Fruit fly (Drosophila melanogaster) whole organism, embryonic: ENCODE measurements around the gene CG18598.

ENCODE experiments used
- Asciz ChIP-seq: fragments of 200-800 bp; sonication (Bioruptor generic); optimal IDR thresholded peaks from 2 replicates; lab custom pipeline; 2017; ENCODE audit warnings: missing biosample characterization, mild to moderate bottlenecking, missing genetic modification characterization, missing genetic modification reagents
- Atf3 ChIP-seq: fragments of 200-800 bp; sonication (Bioruptor generic); optimal IDR thresholded peaks from 3 replicates; lab custom pipeline; 2016; ENCODE audit warnings: missing biosample characterization, missing genetic modification characterization
- BEAF-32 ChIP-seq: fragments of 200-800 bp; sonication (Bioruptor generic); optimal IDR thresholded peaks from 3 replicates; lab custom pipeline; 2017; ENCODE audit warnings: missing biosample characterization, missing genetic modification characterization, mild to moderate bottlenecking, moderate library complexity, missing genetic modification reagents
- Bteb2 ChIP-seq: fragments of 200-800 bp; sonication (Bioruptor generic); optimal IDR thresholded peaks from 2 replicates; lab custom pipeline; 2016; ENCODE audit warnings: missing biosample characterization, missing genetic modification characterization
- CG10366 ChIP-seq: fragments of 200-800 bp; sonication (Bioruptor generic); IDR thresholded peaks from 2 replicates; pipeline ENCODE4 v1.3.6; 2022; ENCODE audit warnings: missing biosample characterization, missing genetic modification characterization
- CG10462 ChIP-seq: fragments of 200-800 bp; sonication (Bioruptor generic); optimal IDR thresholded peaks from 2 replicates; lab custom pipeline; 2016; ENCODE audit warnings: missing biosample characterization, missing genetic modification characterization
- CG12769 ChIP-seq: fragments of 200-800 bp; sonication (Bioruptor generic); optimal IDR thresholded peaks from 2 replicates; lab custom pipeline; 2019; ENCODE audit warnings: missing biosample characterization, mild to moderate bottlenecking, missing genetic modification characterization, moderate library complexity
- CG14860 ChIP-seq: fragments of 200-800 bp; sonication (Bioruptor generic); IDR thresholded peaks from 3 replicates; pipeline ENCODE4 v1.3.6; 2022; ENCODE audit warnings: missing biosample characterization, missing genetic modification characterization; ENCODE audit not compliant: partially characterized antibody
- CG1529 ChIP-seq: fragments of 200-800 bp; sonication (Bioruptor generic); optimal IDR thresholded peaks from 3 replicates; lab custom pipeline; 2018; ENCODE audit warnings: missing biosample characterization, missing genetic modification characterization
- CG1647 ChIP-seq: fragments of 200-800 bp; sonication (Bioruptor generic); optimal IDR thresholded peaks from 3 replicates; lab custom pipeline; 2016; ENCODE audit warnings: missing biosample characterization, missing genetic modification characterization
- CG16815 ChIP-seq: fragments of 200-800 bp; sonication (Bioruptor generic); optimal IDR thresholded peaks from 3 replicates; lab custom pipeline; 2017; ENCODE audit warnings: missing biosample characterization, mild to moderate bottlenecking, missing genetic modification characterization
- CG3065 ChIP-seq: fragments of 200-800 bp; sonication (Bioruptor generic); optimal IDR thresholded peaks from 2 replicates; lab custom pipeline; 2016; ENCODE audit warnings: missing biosample characterization, missing genetic modification characterization
- CG31365 ChIP-seq: fragments of 200-800 bp; sonication (Bioruptor generic); optimal IDR thresholded peaks from 2 replicates; lab custom pipeline; 2018; ENCODE audit warnings: missing biosample characterization, mild to moderate bottlenecking, missing genetic modification characterization
- CG32767 ChIP-seq: fragments of 200-800 bp; sonication (Bioruptor generic); IDR thresholded peaks from 2 replicates; pipeline ENCODE4 v1.3.6; 2022; ENCODE audit warnings: missing biosample characterization, missing genetic modification characterization
- CG3726 ChIP-seq: fragments of 200-800 bp; sonication (Bioruptor generic); IDR thresholded peaks from 3 replicates; pipeline ENCODE4, ENCODE4 v1.3.6; 2022; ENCODE audit warnings: missing biosample characterization, missing genetic modification characterization
- CG4820 ChIP-seq: fragments of 200-800 bp; sonication (Bioruptor generic); optimal IDR thresholded peaks from 3 replicates; lab custom pipeline; 2016; ENCODE audit warnings: missing biosample characterization, missing genetic modification characterization
- CG6791 ChIP-seq: fragments of 200-800 bp; sonication (Bioruptor generic); IDR thresholded peaks from 3 replicates; pipeline ENCODE4 v1.3.6; 2022; ENCODE audit warnings: missing biosample characterization, missing genetic modification characterization; ENCODE audit not compliant: partially characterized antibody
- CG7928 ChIP-seq: fragments of 200-800 bp; sonication (Bioruptor generic); optimal IDR thresholded peaks from 2 replicates; lab custom pipeline; 2017; ENCODE audit warnings: missing biosample characterization, mild to moderate bottlenecking, missing genetic modification characterization
- CG7963 ChIP-seq: fragments of 200-800 bp; sonication (Bioruptor generic); IDR thresholded peaks from 3 replicates; pipeline ENCODE4 v1.3.6; 2022; ENCODE audit warnings: missing biosample characterization, missing genetic modification characterization; ENCODE audit not compliant: partially characterized antibody
- CG8388 ChIP-seq: fragments of 200-800 bp; sonication (Bioruptor generic); optimal IDR thresholded peaks from 2 replicates; lab custom pipeline; 2019; ENCODE audit warnings: missing biosample characterization, mild to moderate bottlenecking, missing genetic modification characterization, moderate library complexity
- CG9797 ChIP-seq: fragments of 200-800 bp; sonication (Bioruptor generic); optimal IDR thresholded peaks from 3 replicates; lab custom pipeline; 2018; ENCODE audit warnings: missing biosample characterization, mild to moderate bottlenecking, missing genetic modification characterization
- Hsf ChIP-seq: fragments of 200-800 bp; sonication (Bioruptor generic); optimal IDR thresholded peaks from 3 replicates; lab custom pipeline; 2016; ENCODE audit warnings: missing biosample characterization, missing genetic modification characterization
- MESR4 ChIP-seq: fragments of 200-800 bp; sonication (Bioruptor generic); optimal IDR thresholded peaks from 2 replicates; lab custom pipeline; 2018; ENCODE audit warnings: missing biosample characterization, mild to moderate bottlenecking, missing genetic modification characterization, moderate library complexity
- Med ChIP-seq: fragments of 200-800 bp; sonication (Bioruptor generic); peaks from one replicate; lab custom pipeline; 2016; ENCODE audit warnings: missing biosample characterization, missing genetic modification characterization, mild to moderate bottlenecking, inconsistent platforms, moderate library complexity
- NfI ChIP-seq: fragments of 200-800 bp; sonication (Bioruptor generic); optimal IDR thresholded peaks from 3 replicates; lab custom pipeline; 2018; ENCODE audit warnings: missing biosample characterization, mild to moderate bottlenecking, missing genetic modification characterization, moderate library complexity
- Poxn ChIP-seq: fragments of 200-800 bp; sonication (Bioruptor generic); IDR thresholded peaks from 2 replicates; pipeline ENCODE4 v1.3.6; 2022; ENCODE audit warnings: missing biosample characterization, missing genetic modification characterization
- Ssrp ChIP-seq: fragments of 200-800 bp; sonication (Bioruptor generic); optimal IDR thresholded peaks from 2 replicates; lab custom pipeline; 2018; ENCODE audit warnings: missing biosample characterization, mild to moderate bottlenecking, missing genetic modification characterization, moderate library complexity
- Stat92E ChIP-seq, 3 experiments: fragments of >200 bp in 2 of 3; fragments of 200-800 bp in 1 of 3; sonication (Bioruptor generic) in 1 of 3; optimal IDR thresholded peaks; 2 replicates each; lab custom pipeline; 2017 to 2019; ENCODE audit warnings: missing biosample characterization in 3 of 3, missing genetic modification characterization in 3 of 3, mild to moderate bottlenecking in 1 of 3, moderate library complexity in 1 of 3
- btn ChIP-seq: fragments of 200-800 bp; sonication (Bioruptor generic); optimal IDR thresholded peaks from 2 replicates; lab custom pipeline; 2016; ENCODE audit warnings: missing biosample characterization, missing genetic modification characterization
- crc ChIP-seq: fragments of 200-800 bp; sonication (Bioruptor generic); optimal IDR thresholded peaks from 2 replicates; lab custom pipeline; 2016; ENCODE audit warnings: missing biosample characterization, missing genetic modification characterization
- crol ChIP-seq: fragments of 200-800 bp; sonication (Bioruptor generic); IDR thresholded peaks from 2 replicates; pipeline ENCODE4 v1.3.6; 2022; ENCODE audit warnings: missing biosample characterization, missing genetic modification characterization
- dm ChIP-seq: fragments of 200-800 bp; sonication (Bioruptor generic); optimal IDR thresholded peaks from 3 replicates; lab custom pipeline; 2016; ENCODE audit warnings: missing biosample characterization, missing genetic modification characterization
- emc ChIP-seq: fragments of 200-800 bp; sonication (Bioruptor generic); optimal IDR thresholded peaks from 2 replicates; lab custom pipeline; 2016; ENCODE audit warnings: missing biosample characterization, missing genetic modification characterization
- eyg ChIP-seq: fragments of 200-800 bp; sonication (Bioruptor generic); optimal IDR thresholded peaks from 3 replicates; lab custom pipeline; 2016; ENCODE audit warnings: missing biosample characterization, missing genetic modification characterization
- gem ChIP-seq: fragments of 200-800 bp; sonication (Bioruptor generic); optimal IDR thresholded peaks from 2 replicates; lab custom pipeline; 2019; ENCODE audit warnings: missing biosample characterization, mild to moderate bottlenecking, missing genetic modification characterization, moderate library complexity
- grau ChIP-seq: fragments of 200-800 bp; optimal IDR thresholded peaks from 3 replicates; lab custom pipeline; 2019; ENCODE audit warnings: missing biosample characterization, mild to moderate bottlenecking, missing genetic modification characterization, moderate library complexity
- ham ChIP-seq: fragments of 200-800 bp; sonication (Bioruptor generic); IDR thresholded peaks from 2 replicates; pipeline ENCODE4 v1.3.6; 2022; ENCODE audit warnings: missing biosample characterization, missing genetic modification characterization
- ind ChIP-seq: fragments of 200-800 bp; sonication (Bioruptor generic); optimal IDR thresholded peaks from 3 replicates; lab custom pipeline; 2016; ENCODE audit warnings: missing biosample characterization, missing genetic modification characterization
- jigr1 ChIP-seq: fragments of 200-800 bp; sonication (Bioruptor generic); IDR thresholded peaks from 3 replicates; pipeline ENCODE4 v1.3.6; 2022; ENCODE audit warnings: missing biosample characterization, missing genetic modification characterization
- lbe ChIP-seq: fragments of 200-800 bp; sonication (Bioruptor generic); optimal IDR thresholded peaks from 2 replicates; lab custom pipeline; 2016; ENCODE audit warnings: missing biosample characterization, mild to moderate bottlenecking, missing genetic modification characterization
- lilli ChIP-seq: fragments of 200-800 bp; sonication (Bioruptor generic); optimal IDR thresholded peaks from 3 replicates; lab custom pipeline; 2016; ENCODE audit warnings: missing biosample characterization, missing genetic modification characterization
- otp ChIP-seq: fragments of 200-800 bp; sonication (Bioruptor generic); IDR thresholded peaks from 3 replicates; pipeline ENCODE4, ENCODE4 v1.3.6; 2022; ENCODE audit warnings: missing biosample characterization, missing genetic modification characterization
- ro ChIP-seq: fragments of 200-800 bp; sonication (Bioruptor generic); IDR thresholded peaks from 2 replicates; pipeline ENCODE4 v1.3.6; 2022; ENCODE audit warnings: missing biosample characterization, missing genetic modification characterization
- sens ChIP-seq: fragments of 200-800 bp; sonication (Bioruptor generic); peaks from one replicate; lab custom pipeline; 2016; ENCODE audit warnings: missing biosample characterization, missing genetic modification characterization
- sob ChIP-seq: fragments of 200-800 bp; sonication (Bioruptor generic); IDR thresholded peaks from 2 replicates; pipeline ENCODE4 v1.3.6; 2022; ENCODE audit warnings: missing biosample characterization, missing genetic modification characterization
- sug ChIP-seq: fragments of 200-800 bp; optimal IDR thresholded peaks from 2 replicates; lab custom pipeline; 2019; ENCODE audit warnings: missing biosample characterization, mild to moderate bottlenecking, missing genetic modification characterization, moderate library complexity
- trh ChIP-seq: fragments of 200-800 bp; sonication (Bioruptor generic); optimal IDR thresholded peaks from 2 replicates; lab custom pipeline; 2016; ENCODE audit warnings: missing biosample characterization, missing genetic modification characterization
- twi ChIP-seq: fragments of 200-800 bp; optimal IDR thresholded peaks from 2 replicates; lab custom pipeline; 2019; ENCODE audit warnings: missing biosample characterization, mild to moderate bottlenecking, missing genetic modification characterization, moderate library complexity
- tx ChIP-seq: fragments of 200-800 bp; sonication (Bioruptor generic); optimal IDR thresholded peaks from 2 replicates; lab custom pipeline; 2016; ENCODE audit warnings: missing biosample characterization, missing genetic modification characterization
- zen2 ChIP-seq: fragments of 200-800 bp; sonication (Bioruptor generic); IDR thresholded peaks from 3 replicates; pipeline ENCODE4 v1.3.6; 2022; ENCODE audit warnings: missing biosample characterization, missing genetic modification characterization; ENCODE audit not compliant: partially characterized antibody

CG18598 gene

dm6 chr3R:18220211-18220749 lies 30.6 kb upstream of the CG18598 start, which contains the start of the genes CG7988 and CG7183 (continued):
- TF ChIP-seq eyg (GFP tag; lab: Kevin White, UChicago) (peak; percentile 89), sob (GFP tag; lab: Robert Waterston, UW) (peak; percentile 99), CG12769 (tag; lab: Kevin White, UChicago) (peak; percentile 96), Med (GFP tag; lab: Kevin White, UChicago) (peak; percentile 97), Bteb2 (GFP tag; lab: Kevin White, UChicago) (peak; percentile 97), CG16815 (GFP tag; lab: Kevin White, UChicago) (peak; percentile 97), zen2 (GFP tag; lab: Robert Waterston, UW) (no peak), CG8388 (peak; percentile 98), CG10366 (GFP tag; lab: Robert Waterston, UW) (peak; percentile 98), otp (GFP tag; lab: Robert Waterston, UW) (peak; percentile 97), CG4820 (GFP tag; lab: Kevin White, UChicago) (peak; percentile 96), CG31365 (tag; lab: Kevin White, UChicago) (peak; percentile 60), gem (peak; percentile 100), tx (GFP tag; lab: Kevin White, UChicago) (peak; percentile 93), Stat92E (GFP tag; optimal IDR thresholded peaks at IDR 0.05; lab: Kevin White, UChicago) (peak in 1 of 3 experiments; percentile 93), crc (GFP tag; lab: Kevin White, UChicago) (peak; percentile 90), grau (tag; lab: Kevin White, UChicago) (peak; percentile 98), Asciz (GFP tag; lab: Kevin White, UChicago) (peak; percentile 94), CG14860 (GFP tag; lab: Robert Waterston, UW) (no peak), CG1647 (peak; percentile 85), sens (GFP tag; lab: Kevin White, UChicago) (peak; percentile 99), CG9797 (GFP tag; lab: Kevin White, UChicago) (peak; percentile 89), CG7928 (GFP tag; lab: Kevin White, UChicago) (peak; percentile 62), sug (tag; lab: Kevin White, UChicago) (peak; percentile 96), Hsf (GFP tag; lab: Kevin White, UChicago) (peak; percentile 98), lbe (peak; percentile 91), emc (peak; percentile 83), CG7963 (GFP tag; lab: Robert Waterston, UW) (no peak), NfI (GFP tag; lab: Kevin White, UChicago) (peak; percentile 97), CG6791 (GFP tag; lab: Robert Waterston, UW) (no peak), CG1529 (GFP tag; lab: Kevin White, UChicago) (peak; percentile 94), twi (tag; lab: Kevin White, UChicago) (peak; percentile 97), lilli (GFP tag; lab: Kevin White, UChicago) (peak; percentile 98), Poxn (GFP tag; lab: Robert Waterston, UW) (peak; percentile 92), CG3065 (GFP tag; lab: Kevin White, UChicago) (peak; percentile 94), ham (peak; percentile 91), btn (GFP tag; lab: Kevin White, UChicago) (peak; percentile 78), trh (GFP tag; lab: Kevin White, UChicago) (peak; percentile 95), BEAF-32 (peak; percentile 38), Atf3 (GFP tag; lab: Kevin White, UChicago) (peak; percentile 95), jigr1 (GFP tag; lab: Robert Waterston, UW) (peak; percentile 95), ind (GFP tag; lab: Kevin White, UChicago) (peak; percentile 97), MESR4 (GFP tag; lab: Kevin White, UChicago) (peak; percentile 56), CG10462 (GFP tag; lab: Kevin White, UChicago) (peak; percentile 96), crol (GFP tag; lab: Robert Waterston, UW) (peak; percentile 72), Ssrp (tag; lab: Kevin White, UChicago) (peak; percentile 99), CG32767 (GFP tag; lab: Robert Waterston, UW) (peak; percentile 98), ro (GFP tag; lab: Robert Waterston, UW) (peak; percentile 99), dm (GFP tag; lab: Kevin White, UChicago) (peak; percentile 91), CG3726 (peak; percentile 98)
